Worm (Caenorhabditis elegans): Measurements from ENCODE around the gene C17B7.8.
A peak's percentile ranks its signal among the peaks of the same experiment; 100 is the strongest.

The C17B7.8 gene

DNA sequence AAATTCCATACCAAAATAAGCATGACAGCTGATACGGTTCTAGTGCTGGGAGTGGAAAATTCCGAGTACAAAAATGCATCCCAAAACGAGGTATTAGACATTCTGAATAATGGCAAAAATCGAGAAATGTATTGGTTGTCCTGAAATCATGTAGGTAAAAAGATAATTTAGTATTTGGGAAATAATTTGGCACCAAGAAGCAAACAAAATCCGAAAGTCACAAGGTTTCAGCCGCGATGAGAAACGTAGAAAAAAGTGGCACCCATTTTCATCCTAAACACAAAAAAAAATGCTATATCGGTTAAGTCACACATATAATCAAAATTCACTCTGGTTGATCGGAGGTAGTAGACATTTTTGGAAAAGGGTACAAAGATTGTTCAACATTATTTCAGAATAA, 26.3 kb downstream of the C17B7.8 start, which contains the start of gene srx-122:
srx-122 (minus strand) TSS at position 101 of the 400 bp plus-strand sequence.
- TF ChIP-seq ref-1 (GFP tag; conservative IDR thresholded peaks at IDR 0.05): no peak

- no peak for TF ChIP-seq ztf-23 (GFP tag; IDR thresholded peaks at IDR 0.05)
- TF ChIP-seq tab-1 (GFP tag; IDR thresholded peaks at IDR 0.05): no peak
- no peak for TF ChIP-seq flt-1 (GFP tag; IDR thresholded peaks at IDR 0.05)
- no peak for TF ChIP-seq cog-1 (tag; optimal IDR thresholded peaks at IDR 0.05)
- no peak for TF ChIP-seq T22C8.4 (GFP tag; IDR thresholded peaks at IDR 0.05)
- no peak for TF ChIP-seq med-1 (GFP tag; optimal IDR thresholded peaks at IDR 0.05; ENCODE audit: insufficient read depth)
- TF ChIP-seq ztf-29 (GFP tag; IDR thresholded peaks at IDR 0.05): no peak
- no peak for TF ChIP-seq klf-2 (GFP tag; conservative IDR thresholded peaks at IDR 0.05)
These were observed 28.7 kb downstream of the C17B7.8 start for ce11 chrV:3295368-3295767.

ce11 chrV:3289267-3289666, 34.8 kb downstream of the C17B7.8 start, which contains the start of gene F35F10.6:
F35F10.6 (minus strand) TSS chrV:3289367.
- TF ChIP-seq ztf-23 (GFP tag; IDR thresholded peaks at IDR 0.05) (no peak), ref-1 (GFP tag; conservative IDR thresholded peaks at IDR 0.05) (no peak), tab-1 (GFP tag; IDR thresholded peaks at IDR 0.05) (no peak), cog-1 (tag; optimal IDR thresholded peaks at IDR 0.05) (no peak), klf-2 (GFP tag; conservative IDR thresholded peaks at IDR 0.05) (no peak), flt-1 (GFP tag; IDR thresholded peaks at IDR 0.05) (no peak), med-1 (GFP tag; optimal IDR thresholded peaks at IDR 0.05; ENCODE audit: insufficient read depth) (no peak), T22C8.4 (GFP tag; IDR thresholded peaks at IDR 0.05) (no peak), ztf-29 (GFP tag; IDR thresholded peaks at IDR 0.05) (no peak)

DNA sequence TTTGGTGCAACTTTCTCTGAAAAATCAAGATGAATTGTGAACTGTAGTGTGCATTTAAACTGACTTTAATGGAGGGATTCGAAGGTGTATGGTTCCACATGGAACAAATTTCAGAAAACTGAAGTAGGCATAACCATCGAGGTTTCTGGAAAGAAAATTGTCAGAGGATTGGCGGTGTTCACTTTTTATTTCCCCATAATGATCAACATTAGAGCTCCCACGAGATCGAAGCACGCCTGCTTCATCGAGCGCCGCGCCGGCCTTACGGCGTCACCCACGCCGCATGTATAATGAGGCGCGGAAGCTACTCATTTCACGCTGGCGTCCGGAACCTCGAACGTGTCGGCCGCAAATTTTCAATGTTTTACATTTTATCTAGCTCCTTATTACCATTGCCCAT, 35.9 kb downstream of the C17B7.8 start:
- no peak for TF ChIP-seq flt-1 (GFP tag; IDR thresholded peaks at IDR 0.05)
- no peak for TF ChIP-seq med-1 (GFP tag; optimal IDR thresholded peaks at IDR 0.05; ENCODE audit: insufficient read depth)
- TF ChIP-seq tab-1 (GFP tag; IDR thresholded peaks at IDR 0.05): no peak
- TF ChIP-seq T22C8.4 (GFP tag; IDR thresholded peaks at IDR 0.05): no peak
- TF ChIP-seq ref-1 (GFP tag; conservative IDR thresholded peaks at IDR 0.05): no peak
- TF ChIP-seq ztf-23 (GFP tag; IDR thresholded peaks at IDR 0.05): no peak

DNA sequence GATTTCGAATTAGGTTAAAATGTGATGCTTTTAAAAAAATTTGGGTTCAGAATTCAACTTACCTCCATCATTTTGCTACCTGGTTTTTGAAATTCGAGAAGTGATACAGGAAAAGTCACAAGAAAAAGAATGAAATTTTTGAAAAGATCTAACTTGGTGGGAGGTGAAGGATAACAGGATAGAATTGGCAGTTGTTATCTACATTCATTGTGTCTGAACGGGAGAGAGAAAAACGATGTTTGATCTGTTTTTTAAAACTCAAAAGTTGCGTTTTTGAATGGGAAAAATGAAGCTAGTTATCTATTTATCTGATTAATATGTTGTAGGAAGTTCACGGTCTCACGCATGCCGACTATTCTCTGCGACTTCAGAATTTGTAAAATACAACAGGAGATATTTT, 36.7 kb downstream of the C17B7.8 start, which contains the start of gene F35F10.7:
F35F10.7 (minus strand) TSS at position 101 of the 400 bp plus-strand sequence.
- TF ChIP-seq tab-1 (GFP tag; IDR thresholded peaks at IDR 0.05): no peak
- TF ChIP-seq T22C8.4 (GFP tag; IDR thresholded peaks at IDR 0.05): no peak
- TF ChIP-seq ref-1 (GFP tag; conservative IDR thresholded peaks at IDR 0.05): no peak
- no peak for TF ChIP-seq ztf-29 (GFP tag; IDR thresholded peaks at IDR 0.05)
- no peak for TF ChIP-seq cog-1 (tag; optimal IDR thresholded peaks at IDR 0.05)
- no peak for TF ChIP-seq flt-1 (GFP tag; IDR thresholded peaks at IDR 0.05)
- no peak for TF ChIP-seq klf-2 (GFP tag; conservative IDR thresholded peaks at IDR 0.05)
- TF ChIP-seq ztf-23 (GFP tag; IDR thresholded peaks at IDR 0.05): no peak
- no peak for TF ChIP-seq med-1 (GFP tag; optimal IDR thresholded peaks at IDR 0.05; ENCODE audit: insufficient read depth)

- 0 out of 2 replicates have a peak, but pooled peaks have one; percentile 25 for TF ChIP-seq ztf-23 (GFP tag; IDR thresholded peaks at IDR 0.05)
- no peak for TF ChIP-seq ztf-29 (GFP tag; IDR thresholded peaks at IDR 0.05)
These were observed 39.4 kb downstream of the C17B7.8 start, which contains the start of gene F35F10.5 for ce11 chrV:3284629-3285028. F35F10.5 (plus strand) TSS chrV:3284929.

DNA sequence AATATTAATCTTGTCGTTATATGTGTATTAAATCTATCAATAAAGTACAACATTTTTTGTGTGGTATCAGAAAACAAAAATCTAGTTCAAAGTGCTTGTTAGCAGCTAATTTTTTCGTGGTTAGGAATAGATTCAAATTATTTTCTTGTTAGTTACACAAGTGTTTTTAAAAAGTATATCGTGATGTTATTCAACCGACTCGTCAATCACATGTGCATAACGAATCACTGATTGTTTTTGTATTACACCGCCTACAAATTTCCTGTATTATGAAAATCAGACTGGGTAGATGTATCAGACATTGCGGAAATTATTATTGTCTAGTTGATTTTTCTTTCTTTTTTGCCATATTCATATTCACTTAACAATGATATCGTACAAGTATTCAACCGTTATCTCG, 41.1 kb downstream of the C17B7.8 start, which contains the start of gene str-64:
str-64 (plus strand) TSS at position 301 of the 400 bp plus-strand sequence.
- TF ChIP-seq flt-1 (GFP tag; IDR thresholded peaks at IDR 0.05) (no peak), ztf-29 (GFP tag; IDR thresholded peaks at IDR 0.05) (no peak), klf-2 (GFP tag; conservative IDR thresholded peaks at IDR 0.05) (no peak)

ce11 chrV:3281523-3281922, 42.6 kb downstream of the C17B7.8 start, which contains the start of gene T28A11.25:
T28A11.25 (plus strand) TSS chrV:3281823.
- TF ChIP-seq ref-1 (GFP tag; conservative IDR thresholded peaks at IDR 0.05) (no peak), klf-2 (GFP tag; conservative IDR thresholded peaks at IDR 0.05) (no peak), ztf-23 (GFP tag; IDR thresholded peaks at IDR 0.05) (no peak), ztf-29 (GFP tag; IDR thresholded peaks at IDR 0.05) (no peak)

- TF ChIP-seq med-1 (GFP tag; optimal IDR thresholded peaks at IDR 0.05; ENCODE audit: insufficient read depth) (no peak), ztf-23 (GFP tag; IDR thresholded peaks at IDR 0.05) (no peak), flt-1 (GFP tag; IDR thresholded peaks at IDR 0.05) (no peak), T22C8.4 (GFP tag; IDR thresholded peaks at IDR 0.05) (no peak), ref-1 (GFP tag; conservative IDR thresholded peaks at IDR 0.05) (no peak), cog-1 (tag; optimal IDR thresholded peaks at IDR 0.05) (no peak), klf-2 (GFP tag; conservative IDR thresholded peaks at IDR 0.05) (no peak), tab-1 (GFP tag; IDR thresholded peaks at IDR 0.05) (no peak), ztf-29 (GFP tag; IDR thresholded peaks at IDR 0.05) (no peak)
These were observed 44.1 kb downstream of the C17B7.8 start, which contains the start of gene T28A11.2 for ce11 chrV:3280009-3280408. T28A11.2 (plus strand) TSS chrV:3280379.

DNA sequence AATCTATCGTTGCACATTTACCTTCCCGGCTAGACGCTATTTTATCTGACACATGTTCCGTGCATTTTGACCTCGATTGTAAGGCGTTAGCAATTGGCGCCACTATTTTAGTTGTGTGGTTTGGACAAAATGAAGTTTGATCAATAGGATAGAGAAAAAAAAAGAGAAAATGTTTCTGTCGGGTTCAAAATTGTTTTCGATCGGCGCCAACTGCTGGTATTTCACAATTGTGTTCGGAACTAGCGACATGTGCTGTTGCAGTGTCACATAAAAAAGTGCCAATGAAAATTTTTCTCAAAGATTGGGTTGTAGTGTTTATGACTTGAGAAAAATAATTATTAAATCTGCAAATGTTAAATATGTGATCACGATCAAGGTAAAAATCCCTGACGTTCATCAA, 44.9 kb downstream of the C17B7.8 start:
- TF ChIP-seq ztf-23 (GFP tag; IDR thresholded peaks at IDR 0.05): no peak

DNA sequence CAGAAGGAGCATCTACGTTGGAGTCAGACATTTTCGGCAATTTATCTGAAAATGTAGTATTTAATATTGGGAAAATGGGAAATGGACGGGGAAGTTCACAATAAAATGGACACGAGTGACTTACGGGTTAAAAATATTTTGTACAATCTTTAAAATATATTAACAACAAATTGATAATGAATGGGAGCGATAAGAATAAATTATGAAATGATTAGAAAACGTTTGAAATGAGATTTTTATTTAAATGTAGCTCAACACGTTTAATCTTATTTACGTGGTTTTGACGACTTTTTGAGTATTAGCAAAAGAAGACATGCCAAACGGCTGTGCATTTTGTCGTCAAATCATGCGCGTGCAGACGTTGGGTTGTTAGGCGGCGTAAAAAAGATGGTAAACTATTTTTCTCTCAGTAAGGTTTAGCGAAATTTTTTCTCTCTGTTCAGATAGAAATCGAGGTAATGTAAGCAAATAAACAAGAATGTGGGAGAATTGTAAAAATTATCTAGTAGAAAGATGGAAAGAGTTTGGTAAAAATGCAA, 45.9 kb downstream of the C17B7.8 start, which contains the start of gene fbxa-64:
fbxa-64 (minus strand) TSS at position 51 of the 539 bp plus-strand sequence.
- TF ChIP-seq ztf-29 (GFP tag; IDR thresholded peaks at IDR 0.05) (no peak), klf-2 (GFP tag; conservative IDR thresholded peaks at IDR 0.05) (no peak), ztf-23 (GFP tag; IDR thresholded peaks at IDR 0.05) (no peak), med-1 (GFP tag; optimal IDR thresholded peaks at IDR 0.05; ENCODE audit: insufficient read depth) (no peak), cog-1 (tag; optimal IDR thresholded peaks at IDR 0.05) (no peak), tab-1 (GFP tag; IDR thresholded peaks at IDR 0.05) (no peak), ref-1 (GFP tag; conservative IDR thresholded peaks at IDR 0.05) (no peak), T22C8.4 (GFP tag; IDR thresholded peaks at IDR 0.05) (no peak), flt-1 (GFP tag; IDR thresholded peaks at IDR 0.05) (no peak)

All from whole organism, midembryonic.